Fruit fly (Drosophila melanogaster) whole organism, embryonic: ENCODE data around the gene CG4459.
A peak's percentile ranks its signal among the peaks of the same experiment; 100 is the strongest.

Source experiments
- ATbp ChIP-seq: fragments of 200-800 bp; sonication (Bioruptor generic); optimal IDR thresholded peaks from 2 replicates; lab custom pipeline; 2017; ENCODE audit warnings: missing biosample characterization, mild to moderate bottlenecking, missing genetic modification characterization, missing genetic modification reagents
- CG10565 ChIP-seq: fragments of 200-800 bp; sonication (Bioruptor generic); optimal IDR thresholded peaks from 3 replicates; lab custom pipeline; 2016; ENCODE audit warnings: missing biosample characterization, mild to moderate bottlenecking, missing genetic modification characterization
- CG11085 ChIP-seq: fragments of 200-800 bp; sonication (Bioruptor generic); IDR thresholded peaks from 2 replicates; pipeline ENCODE4 v1.3.6; 2022; ENCODE audit warnings: missing biosample characterization, missing genetic modification characterization
- CG14710 ChIP-seq: fragments of 200-800 bp; sonication (Bioruptor generic); optimal IDR thresholded peaks from 3 replicates; lab custom pipeline; 2019; ENCODE audit warnings: missing biosample characterization, mild to moderate bottlenecking, missing genetic modification characterization, moderate library complexity
- CG1647 ChIP-seq: fragments of 200-800 bp; sonication (Bioruptor generic); optimal IDR thresholded peaks from 3 replicates; lab custom pipeline; 2016; ENCODE audit warnings: missing biosample characterization, missing genetic modification characterization
- CG17829 ChIP-seq: fragments of 200-800 bp; optimal IDR thresholded peaks from 2 replicates; lab custom pipeline; 2019; ENCODE audit warnings: missing biosample characterization, mild to moderate bottlenecking, missing genetic modification characterization, moderate library complexity
- CG33557 ChIP-seq: fragments of 200-800 bp; sonication (Bioruptor generic); optimal IDR thresholded peaks from 2 replicates; lab custom pipeline; 2019; ENCODE audit warnings: missing biosample characterization, mild to moderate bottlenecking, missing genetic modification characterization, moderate library complexity
- CG3407 ChIP-seq: fragments of 200-800 bp; sonication (Bioruptor generic); optimal IDR thresholded peaks from 2 replicates; lab custom pipeline; 2018; ENCODE audit warnings: missing biosample characterization, mild to moderate bottlenecking, missing genetic modification characterization
- CG7372 ChIP-seq: fragments of 200-800 bp; sonication (Bioruptor generic); IDR thresholded peaks from 2 replicates; pipeline ENCODE4 v1.3.6; 2022; ENCODE audit warnings: missing biosample characterization, missing genetic modification characterization
- CG7786 ChIP-seq: fragments of 200-800 bp; sonication (Bioruptor generic); optimal IDR thresholded peaks from 2 replicates; lab custom pipeline; 2016; ENCODE audit warnings: missing biosample characterization, missing genetic modification characterization
- CG8089 ChIP-seq: fragments of 200-800 bp; sonication (Bioruptor generic); optimal IDR thresholded peaks from 3 replicates; lab custom pipeline; 2016; ENCODE audit warnings: missing biosample characterization, missing genetic modification characterization
- CTCF ChIP-seq: fragments of 200-800 bp; sonication (Bioruptor generic); optimal IDR thresholded peaks from 2 replicates; lab custom pipeline; 2017; ENCODE audit warnings: missing biosample characterization, mild to moderate bottlenecking, missing genetic modification characterization, moderate library complexity
- Dp ChIP-seq: fragments of 200-800 bp; sonication (Bioruptor generic); optimal IDR thresholded peaks from 2 replicates; lab custom pipeline; 2018; ENCODE audit warnings: missing biosample characterization, mild to moderate bottlenecking, missing genetic modification characterization, moderate library complexity
- Dref ChIP-seq: fragments of 200-800 bp; sonication (Bioruptor generic); IDR thresholded peaks from 2 replicates; pipeline ENCODE4 v1.3.6; 2022; ENCODE audit warnings: missing biosample characterization, missing genetic modification characterization
- Gug ChIP-seq: fragments of 200-800 bp; sonication (Bioruptor generic); IDR thresholded peaks from 4 replicates; pipeline ENCODE4 v1.3.6; 2022; ENCODE audit warnings: missing biosample characterization, missing genetic modification characterization
- HLH4C ChIP-seq: fragments of 200-800 bp; sonication (Bioruptor generic); IDR thresholded peaks from 3 replicates; pipeline ENCODE4 v1.3.6; 2022; ENCODE audit warnings: missing biosample characterization, missing genetic modification characterization; ENCODE audit not compliant: partially characterized antibody
- Hr39 ChIP-seq: fragments of >200 bp; optimal IDR thresholded peaks from 2 replicates; lab custom pipeline; 2017
- Lhr ChIP-seq: fragments of 200-800 bp; sonication (Bioruptor generic); optimal IDR thresholded peaks from 3 replicates; lab custom pipeline; 2017; ENCODE audit warnings: mild to moderate bottlenecking, missing biosample characterization, missing genetic modification reagents, missing genetic modification characterization
- Rx ChIP-seq: fragments of 200-800 bp; sonication (Bioruptor generic); IDR thresholded peaks from 2 replicates; pipeline ENCODE4 v1.3.6; 2022; ENCODE audit warnings: missing biosample characterization, missing genetic modification characterization
- Sox102F ChIP-seq: fragments of 200-800 bp; sonication (Bioruptor generic); optimal IDR thresholded peaks from 2 replicates; lab custom pipeline; 2018; ENCODE audit warnings: missing biosample characterization, mild to moderate bottlenecking, missing genetic modification characterization, moderate library complexity
- ab ChIP-seq: fragments of 200-800 bp; sonication (Bioruptor generic); optimal IDR thresholded peaks from 2 replicates; lab custom pipeline; 2016; ENCODE audit warnings: missing biosample characterization, missing genetic modification characterization
- ase ChIP-seq: fragments of 200-800 bp; sonication (Bioruptor generic); IDR thresholded peaks from 3 replicates; pipeline ENCODE4 v1.3.6; 2022; ENCODE audit warnings: missing biosample characterization, missing genetic modification characterization
- br ChIP-seq: fragments of >200 bp; optimal IDR thresholded peaks from 2 replicates; lab custom pipeline; 2017
- btn ChIP-seq: fragments of 200-800 bp; sonication (Bioruptor generic); optimal IDR thresholded peaks from 2 replicates; lab custom pipeline; 2016; ENCODE audit warnings: missing biosample characterization, missing genetic modification characterization
- crol ChIP-seq: fragments of 200-800 bp; sonication (Bioruptor generic); IDR thresholded peaks from 2 replicates; pipeline ENCODE4 v1.3.6; 2022; ENCODE audit warnings: missing biosample characterization, missing genetic modification characterization
- danr ChIP-seq: fragments of 200-800 bp; sonication (Bioruptor generic); IDR thresholded peaks from 2 replicates; pipeline ENCODE4 v1.3.6; 2022; ENCODE audit warnings: missing biosample characterization, missing genetic modification characterization
- dati ChIP-seq: fragments of 200-800 bp; sonication (Bioruptor generic); IDR thresholded peaks from 2 replicates; pipeline ENCODE4 v1.3.6; 2022; ENCODE audit warnings: missing biosample characterization, missing genetic modification characterization
- exex ChIP-seq: fragments of 200-800 bp; sonication (Bioruptor generic); optimal IDR thresholded peaks from 4 replicates; lab custom pipeline; 2018; ENCODE audit warnings: missing biosample characterization, mild to moderate bottlenecking, missing genetic modification characterization, moderate library complexity
- gt ChIP-seq: fragments of 200-800 bp; sonication (Bioruptor generic); IDR thresholded peaks from 2 replicates; pipeline ENCODE4 v1.3.6; 2022; ENCODE audit warnings: missing biosample characterization, missing genetic modification characterization
- kay ChIP-seq: fragments of 200-800 bp; sonication (Bioruptor generic); optimal IDR thresholded peaks from 2 replicates; lab custom pipeline; 2016; ENCODE audit warnings: missing biosample characterization, missing genetic modification characterization
- prd ChIP-seq, 3 experiments: fragments of >200 bp in 2 of 3; fragments of 200-800 bp in 1 of 3; sonication (Bioruptor generic) in 1 of 3; optimal IDR thresholded peaks in 2 of 3; IDR thresholded peaks in 1 of 3; 2 replicates in 2 of 3; 3 replicates in 1 of 3; pipeline versions ENCODE4 v1.3.6 to Lab custom; 2017 to 2022; ENCODE audit warnings: missing biosample characterization in 1 of 3, missing genetic modification characterization in 1 of 3
- row ChIP-seq: fragments of 200-800 bp; sonication (Bioruptor generic); IDR thresholded peaks from 3 replicates; pipeline ENCODE4 v1.3.6; 2022; ENCODE audit warnings: missing biosample characterization, missing genetic modification characterization
- sisA ChIP-seq: fragments of 200-800 bp; sonication (Bioruptor generic); IDR thresholded peaks from 2 replicates; pipeline ENCODE4 v1.3.6; 2022; ENCODE audit warnings: missing biosample characterization, missing genetic modification characterization
- slbo ChIP-seq: fragments of 200-800 bp; sonication (Bioruptor generic); IDR thresholded peaks from 2 replicates; pipeline ENCODE4 v1.3.6; 2022; ENCODE audit warnings: missing biosample characterization, missing genetic modification characterization
- slou ChIP-seq: fragments of 200-800 bp; sonication (Bioruptor generic); optimal IDR thresholded peaks from 3 replicates; lab custom pipeline; 2016; ENCODE audit warnings: missing biosample characterization, missing genetic modification characterization
- stwl ChIP-seq: fragments of 200-800 bp; sonication (Bioruptor generic); optimal IDR thresholded peaks from 3 replicates; lab custom pipeline; 2018; ENCODE audit warnings: missing biosample characterization, mild to moderate bottlenecking, missing genetic modification characterization, moderate library complexity
- sug ChIP-seq: fragments of 200-800 bp; optimal IDR thresholded peaks from 2 replicates; lab custom pipeline; 2019; ENCODE audit warnings: missing biosample characterization, mild to moderate bottlenecking, missing genetic modification characterization, moderate library complexity
- tio ChIP-seq: fragments of 200-800 bp; sonication (Bioruptor generic); optimal IDR thresholded peaks from 2 replicates; lab custom pipeline; 2017; ENCODE audit warnings: missing biosample characterization, missing genetic modification characterization, inconsistent platforms
- z ChIP-seq: fragments of 200-800 bp; sonication (Bioruptor generic); IDR thresholded peaks from 3 replicates; pipeline ENCODE4 v1.3.6; 2022; ENCODE audit warnings: missing biosample characterization, missing genetic modification characterization

The CG4459 gene

dm6 chr3R:19934840-19935776, 6.7 kb upstream of the CG4459 start, which contains the start of gene mira (continued):
- no peak for TF ChIP-seq CG17829
- TF ChIP-seq Dp (GFP tag; lab: Kevin White, UChicago): no peak
- peak; percentile 38 for TF ChIP-seq CG14710 (tag; lab: Kevin White, UChicago)
- TF ChIP-seq CG10565 (GFP tag; lab: Kevin White, UChicago): no peak
- TF ChIP-seq sug (tag; lab: Kevin White, UChicago): no peak
- TF ChIP-seq br: no peak
- no peak for TF ChIP-seq Sox102F (GFP tag; lab: Kevin White, UChicago)
- no peak for TF ChIP-seq ATbp (GFP tag; lab: Kevin White, UChicago)
- peak; percentile 41 for TF ChIP-seq CG33557
- TF ChIP-seq dati (GFP tag; lab: Robert Waterston, UW): no peak
- no peak for TF ChIP-seq stwl
- no peak for TF ChIP-seq CG7372
- no peak for TF ChIP-seq Gug (GFP tag; lab: Robert Waterston, UW)
- TF ChIP-seq kay (GFP tag; lab: Kevin White, UChicago): no peak
- TF ChIP-seq CTCF (GFP tag; lab: Kevin White, UChicago): no peak
- TF ChIP-seq Lhr (GFP tag; lab: Kevin White, UChicago): no peak
- no peak for TF ChIP-seq Dref (GFP tag; lab: Robert Waterston, UW)
- no peak for TF ChIP-seq slbo
- no peak for TF ChIP-seq CG11085 (GFP tag; lab: Robert Waterston, UW)
- no peak for TF ChIP-seq slou (GFP tag; lab: Kevin White, UChicago)
- no peak for TF ChIP-seq CG1647 (GFP tag; lab: Kevin White, UChicago)
- no peak for TF ChIP-seq ase
- no peak for TF ChIP-seq prd (optimal IDR thresholded peaks at IDR 0.05; lab: Kevin White, UChicago)
- TF ChIP-seq prd (GFP tag; IDR thresholded peaks at IDR 0.05; lab: Robert Waterston, UW): peak; percentile 22; the same call in 1 of the 3 replicates
- no peak for TF ChIP-seq ab (GFP tag; lab: Kevin White, UChicago)
- no peak for TF ChIP-seq exex (tag; lab: Kevin White, UChicago)
- TF ChIP-seq btn (GFP tag; lab: Kevin White, UChicago): no peak
- TF ChIP-seq CG8089 (GFP tag; lab: Kevin White, UChicago): no peak
- TF ChIP-seq z (GFP tag; lab: Robert Waterston, UW): no peak

dm6 chr3R:19932169-19932568, 3.7 kb upstream of the CG4459 start:
- no peak for TF ChIP-seq CG7786 (GFP tag; lab: Kevin White, UChicago)
- TF ChIP-seq gt (GFP tag; lab: Robert Waterston, UW): no peak
- TF ChIP-seq tio (GFP tag; lab: Kevin White, UChicago): no peak
- TF ChIP-seq crol: peak; percentile 23; the same call in 1 of the 2 replicates
- no peak for TF ChIP-seq sisA (GFP tag; lab: Robert Waterston, UW)
- TF ChIP-seq row (GFP tag; lab: Robert Waterston, UW): no peak
- TF ChIP-seq HLH4C (GFP tag; lab: Robert Waterston, UW): 0 out of 3 replicates have a peak, but pooled peaks have one; percentile 27
- peak; percentile 39 for TF ChIP-seq Hr39 (lab: Kevin White, UChicago)
- TF ChIP-seq Rx (GFP tag; lab: Robert Waterston, UW): no peak
- TF ChIP-seq danr (GFP tag; lab: Robert Waterston, UW): no peak
- TF ChIP-seq CG3407: no peak
